Worm (Caenorhabditis elegans) whole organism, late embryonic: Measurements from ENCODE around the gene sulp-7.

Experiments used
- C08G9.2 ChIP-seq: sonication (generic microtip); optimal IDR thresholded peaks from 2 replicates; lab custom pipeline; 2016; ENCODE audit warnings: mild to moderate bottlenecking, missing genetic modification characterization, moderate library complexity, missing compliant biosample characterization
- C38D4.7 ChIP-seq: fragments of 200-800 bp; sonication (Bioruptor generic); optimal IDR thresholded peaks from 2 replicates; lab custom pipeline; 2018; ENCODE audit warnings: mild to moderate bottlenecking, missing genetic modification characterization, moderate library complexity, missing compliant biosample characterization
- F13H6.1 ChIP-seq: sonication (generic microtip); optimal IDR thresholded peaks from 2 replicates; lab custom pipeline; 2016; ENCODE audit warnings: missing genetic modification characterization, missing compliant biosample characterization
- K02D7.2 ChIP-seq: sonication (generic microtip); optimal IDR thresholded peaks from 2 replicates; lab custom pipeline; 2017; ENCODE audit warnings: mild to moderate bottlenecking, missing genetic modification characterization, missing compliant biosample characterization
- K09A11.1 ChIP-seq: sonication (generic microtip); optimal IDR thresholded peaks from 2 replicates; lab custom pipeline; 2017; ENCODE audit warnings: antibody characterized with exemption, mild to moderate bottlenecking, missing genetic modification characterization, missing compliant biosample characterization; ENCODE audit not compliant: insufficient read depth
- T23F11.4 ChIP-seq: fragments of 200-800 bp; sonication (Bioruptor generic); optimal IDR thresholded peaks from 2 replicates; lab custom pipeline; 2018; ENCODE audit warnings: mild to moderate bottlenecking, missing genetic modification characterization, missing compliant biosample characterization
- Y22D7AL.16 ChIP-seq: sonication (generic microtip); optimal IDR thresholded peaks from 2 replicates; lab custom pipeline; 2016; ENCODE audit warnings: missing genetic modification characterization, missing compliant biosample characterization
- ceh-14 ChIP-seq: sonication (generic microtip); optimal IDR thresholded peaks from 2 replicates; lab custom pipeline; 2016; ENCODE audit warnings: missing genotype, missing genetic modification characterization, missing compliant biosample characterization
- ceh-2 ChIP-seq: sonication (generic microtip); optimal IDR thresholded peaks from 2 replicates; lab custom pipeline; 2016; ENCODE audit warnings: missing genotype, missing genetic modification characterization, missing compliant biosample characterization
- ceh-22 ChIP-seq: sonication (generic microtip); optimal IDR thresholded peaks from 2 replicates; lab custom pipeline; 2017; ENCODE audit warnings: missing biosample characterization, missing genetic modification characterization
- ceh-24 ChIP-seq: sonication (generic microtip); optimal IDR thresholded peaks from 2 replicates; lab custom pipeline; 2016; ENCODE audit warnings: mild to moderate bottlenecking, missing genetic modification characterization, missing compliant biosample characterization
- ceh-45 ChIP-seq: fragments of 200-800 bp; sonication (Bioruptor generic); IDR thresholded peaks from 2 replicates; pipeline ENCODE4 v1.3.6; 2022; ENCODE audit warnings: missing genetic modification reagents, missing genetic modification characterization, missing compliant biosample characterization
- ceh-6 ChIP-seq: fragments of 200-800 bp; sonication (Bioruptor generic); optimal IDR thresholded peaks from 2 replicates; lab custom pipeline; 2018; ENCODE audit warnings: mild to moderate bottlenecking, missing genetic modification characterization, missing compliant biosample characterization
- ceh-9 ChIP-seq: sonication (generic microtip); optimal IDR thresholded peaks from 2 replicates; lab custom pipeline; 2016; ENCODE audit warnings: mild to moderate bottlenecking, missing genetic modification characterization, inconsistent platforms, missing compliant biosample characterization
- che-1 ChIP-seq: sonication (generic microtip); optimal IDR thresholded peaks from 2 replicates; lab custom pipeline; 2016; ENCODE audit warnings: mild to moderate bottlenecking, missing genetic modification characterization, missing compliant biosample characterization
- dmd-4 ChIP-seq: sonication (generic microtip); optimal IDR thresholded peaks from 2 replicates; lab custom pipeline; 2016; ENCODE audit warnings: borderline replicate concordance, missing genetic modification characterization, missing compliant biosample characterization
- dve-1 ChIP-seq: sonication (generic microtip); optimal IDR thresholded peaks from 2 replicates; lab custom pipeline; 2017; ENCODE audit warnings: antibody characterized with exemption, mild to moderate bottlenecking, missing genetic modification characterization, missing compliant biosample characterization
- ets-4 ChIP-seq: sonication (generic microtip); optimal IDR thresholded peaks from 2 replicates; lab custom pipeline; 2016; ENCODE audit warnings: missing genetic modification characterization, missing compliant biosample characterization
- eyg-1 ChIP-seq: sonication (generic microtip); optimal IDR thresholded peaks from 2 replicates; lab custom pipeline; 2016; ENCODE audit warnings: missing genotype, missing genetic modification characterization, missing compliant biosample characterization
- fax-1 ChIP-seq: sonication (generic microtip); optimal IDR thresholded peaks from 2 replicates; lab custom pipeline; 2016; ENCODE audit warnings: missing genotype, missing genetic modification characterization, missing compliant biosample characterization
- fkh-10 ChIP-seq: fragments of 150-350 bp; optimal IDR thresholded peaks from 2 replicates; lab custom pipeline; 2014; ENCODE audit warnings: missing biosample characterization, missing genetic modification reagents, missing genetic modification characterization
- fkh-6 ChIP-seq: sonication (generic microtip); optimal IDR thresholded peaks from 2 replicates; lab custom pipeline; 2016; ENCODE audit warnings: missing genetic modification characterization, missing compliant biosample characterization
- gmeb-2 ChIP-seq: sonication (generic microtip); optimal IDR thresholded peaks from 2 replicates; lab custom pipeline; 2016; ENCODE audit warnings: missing genetic modification characterization, inconsistent platforms, missing compliant biosample characterization
- hlh-13 ChIP-seq: fragments of 200-800 bp; sonication (Bioruptor generic); optimal IDR thresholded peaks from 2 replicates; lab custom pipeline; 2018; ENCODE audit warnings: mild to moderate bottlenecking, missing genetic modification characterization, missing compliant biosample characterization
- hlh-15 ChIP-seq: sonication (generic microtip); optimal IDR thresholded peaks from 2 replicates; lab custom pipeline; 2016; ENCODE audit warnings: missing genetic modification characterization, missing compliant biosample characterization
- hlh-30 ChIP-seq: sonication (generic microtip); optimal IDR thresholded peaks from 2 replicates; lab custom pipeline; 2017; ENCODE audit warnings: antibody characterized with exemption, missing genetic modification characterization, missing compliant biosample characterization; ENCODE audit not compliant: insufficient read depth
- hlh-6 ChIP-seq: sonication (generic microtip); optimal IDR thresholded peaks from 2 replicates; lab custom pipeline; 2016; ENCODE audit warnings: missing genotype, missing genetic modification characterization, missing compliant biosample characterization
- hlh-8 ChIP-seq: sonication (generic microtip); optimal IDR thresholded peaks from 2 replicates; lab custom pipeline; 2016; ENCODE audit warnings: missing genotype, missing genetic modification characterization, missing compliant biosample characterization
- nhr-11 ChIP-seq: fragments of 150-350 bp; optimal IDR thresholded peaks from 2 replicates; lab custom pipeline; 2014; ENCODE audit warnings: missing biosample characterization, missing genetic modification characterization
- npax-4 ChIP-seq: sonication (generic microtip); optimal IDR thresholded peaks from 2 replicates; lab custom pipeline; 2016; ENCODE audit warnings: missing genetic modification characterization, missing compliant biosample characterization
- pat-9 ChIP-seq: fragments of 200-800 bp; sonication (Bioruptor generic); optimal IDR thresholded peaks from 2 replicates; lab custom pipeline; 2018; ENCODE audit warnings: mild to moderate bottlenecking, missing genetic modification characterization, moderate library complexity, missing compliant biosample characterization
- pax-1 ChIP-seq: fragments of 150-350 bp; optimal IDR thresholded peaks from 2 replicates; lab custom pipeline; 2014; ENCODE audit warnings: missing biosample characterization, missing genetic modification characterization
- ref-2 ChIP-seq: sonication (generic microtip); optimal IDR thresholded peaks from 2 replicates; lab custom pipeline; 2016; ENCODE audit warnings: missing genetic modification characterization, missing compliant biosample characterization
- sdc-2 ChIP-seq: sonication (generic microtip); optimal IDR thresholded peaks from 2 replicates; lab custom pipeline; 2016; ENCODE audit warnings: missing genotype, missing genetic modification characterization, missing compliant biosample characterization
- sox-2 ChIP-seq: fragments of 200-800 bp; sonication (Bioruptor generic); IDR thresholded peaks from 2 replicates; pipeline ENCODE4 v1.3.6; 2022; ENCODE audit warnings: missing genetic modification reagents, missing genetic modification characterization, missing compliant biosample characterization
- syd-9 ChIP-seq: sonication (generic microtip); optimal IDR thresholded peaks from 2 replicates; lab custom pipeline; 2016; ENCODE audit warnings: mild to moderate bottlenecking, missing genetic modification characterization, moderate library complexity, missing compliant biosample characterization
- ttx-3 ChIP-seq: sonication (generic microtip); optimal IDR thresholded peaks from 2 replicates; lab custom pipeline; 2016; ENCODE audit warnings: missing genetic modification reagents, missing genetic modification characterization, missing compliant biosample characterization
- unc-3 ChIP-seq, 2 experiments: fragments of 200-800 bp in 1 of 2; sonication (Bioruptor generic) in 1 of 2; sonication (generic microtip) in 1 of 2; conservative IDR thresholded peaks in 1 of 2; optimal IDR thresholded peaks in 1 of 2; 2 replicates each; pipeline versions ENCODE4 v1.3.6 to Lab custom; 2016 to 2022; ENCODE audit warnings: missing compliant biosample characterization in 2 of 2, missing genetic modification characterization in 2 of 2, missing genetic modification reagents in 1 of 2
- unc-42 ChIP-seq: sonication (generic microtip); optimal IDR thresholded peaks from 2 replicates; lab custom pipeline; 2016; ENCODE audit warnings: missing genotype, missing genetic modification characterization, missing compliant biosample characterization
- ztf-16 ChIP-seq: sonication (generic microtip); optimal IDR thresholded peaks from 2 replicates; lab custom pipeline; 2017; ENCODE audit warnings: missing genetic modification characterization, missing compliant biosample characterization

sulp-7 gene

ce11 chrX:11095480-11095879 is 15.0 kb downstream of the sulp-7 start (continued):
- TF ChIP-seq ceh-45 (GFP tag; lab: Robert Waterston, UW) = peak; percentile 63; the same call in 1 of the 2 replicates
- TF ChIP-seq fkh-10 = peak; percentile 56
- peak; percentile 87 for TF ChIP-seq hlh-6 (tag; lab: Kevin White, UChicago)
- TF ChIP-seq fkh-6 (tag; lab: Kevin White, UChicago) = peak; percentile 69
- peak; percentile 35 for TF ChIP-seq K02D7.2
- peak; percentile 62 for TF ChIP-seq hlh-8 (tag; lab: Kevin White, UChicago)
- peak; percentile 39 for TF ChIP-seq T23F11.4 (GFP tag; lab: Kevin White, UChicago)
- TF ChIP-seq ets-4 (tag; lab: Kevin White, UChicago) = peak; percentile 22
- TF ChIP-seq gmeb-2 = no peak
- TF ChIP-seq hlh-15 (tag; lab: Kevin White, UChicago) = no peak
- peak; percentile 61 for TF ChIP-seq dmd-4
- peak; percentile 78 for TF ChIP-seq che-1
- peak; percentile 68 for TF ChIP-seq unc-42 (tag; lab: Kevin White, UChicago)
- peak; percentile 19 for TF ChIP-seq Y22D7AL.16 (tag; lab: Kevin White, UChicago)
- peak; percentile 26 for TF ChIP-seq npax-4
- TF ChIP-seq ref-2 = peak; percentile 84
- peak; percentile 34 for TF ChIP-seq hlh-13 (GFP tag; lab: Kevin White, UChicago)
- TF ChIP-seq syd-9 (tag; lab: Kevin White, UChicago) = peak; percentile 59
- TF ChIP-seq nhr-11 (tag; lab: Kevin White, UChicago) = no peak
- TF ChIP-seq eyg-1 (tag; lab: Kevin White, UChicago) = peak; percentile 66
- no peak for TF ChIP-seq ceh-24 (tag; lab: Kevin White, UChicago)
- peak; percentile 20 for TF ChIP-seq hlh-30 (tag; lab: Kevin White, UChicago)
- peak; percentile 56 for TF ChIP-seq fax-1 (tag; lab: Kevin White, UChicago)
- peak; percentile 77 for TF ChIP-seq unc-3 (GFP tag; conservative IDR thresholded peaks at IDR 0.05; lab: Robert Waterston, UW)
- peak; percentile 55 for TF ChIP-seq unc-3 (tag; optimal IDR thresholded peaks at IDR 0.05; lab: Kevin White, UChicago)
- TF ChIP-seq ceh-9 (tag; lab: Kevin White, UChicago) = no peak
- peak; percentile 64 for TF ChIP-seq C08G9.2 (tag; lab: Kevin White, UChicago)
- peak; percentile 68 for TF ChIP-seq ceh-2 (tag; lab: Kevin White, UChicago)
- peak; percentile 66 for TF ChIP-seq C38D4.7 (GFP tag; lab: Kevin White, UChicago)
- peak; percentile 71 for TF ChIP-seq pat-9 (tag; lab: Kevin White, UChicago)
- peak; percentile 63 for TF ChIP-seq sox-2 (GFP tag; lab: Robert Waterston, UW)
- no peak for TF ChIP-seq ceh-22 (tag; lab: Kevin White, UChicago)
- TF ChIP-seq ztf-16 (tag; lab: Kevin White, UChicago) = peak; percentile 66
- TF ChIP-seq ceh-14 (tag; lab: Kevin White, UChicago) = peak; percentile 37
- TF ChIP-seq dve-1 = peak; percentile 65
- TF ChIP-seq pax-1 (tag; lab: Kevin White, UChicago) = no peak

- TF ChIP-seq C08G9.2 (tag; lab: Kevin White, UChicago) (no peak), F13H6.1 (no peak), ceh-9 (tag; lab: Kevin White, UChicago) (no peak), ttx-3 (no peak), ceh-6 (GFP tag; lab: Kevin White, UChicago) (no peak), fax-1 (tag; lab: Kevin White, UChicago) (no peak), K09A11.1 (tag; lab: Kevin White, UChicago) (no peak), sdc-2 (tag; lab: Kevin White, UChicago) (no peak)
- TF ChIP-seq, all 69 proteins: peak for 0
Measured at ce11 chrX:11097343-11097742, 16.9 kb downstream of the sulp-7 start.
